Worm (Caenorhabditis elegans): ENCODE results near the gene Y37E11AL.1.

The Y37E11AL.1 gene

ce11 chrIV:3709200-3709599, at the start of gene Y37E11AL.1:
Y37E11AL.1 (plus strand) TSS chrIV:3709500.
- TF ChIP-seq egl-5 (tag; optimal IDR thresholded peaks at IDR 0.05) = no peak
- TF ChIP-seq ztf-11 (tag; optimal IDR thresholded peaks at IDR 0.05) = no peak
- no peak for TF ChIP-seq ceh-28 (tag; optimal IDR thresholded peaks at IDR 0.05)
- no peak for TF ChIP-seq elt-1 (tag; optimal IDR thresholded peaks at IDR 0.05)
- TF ChIP-seq lsy-12 (tag; optimal IDR thresholded peaks at IDR 0.05) = no peak
- TF ChIP-seq lin-39 (tag; optimal IDR thresholded peaks at IDR 0.05) = no peak
- no peak for TF ChIP-seq fos-1 (tag; optimal IDR thresholded peaks at IDR 0.05)
- TF ChIP-seq pqm-1 (tag; optimal IDR thresholded peaks at IDR 0.05) = no peak
- TF ChIP-seq elt-2 (tag; optimal IDR thresholded peaks at IDR 0.05) = no peak
- no peak for TF ChIP-seq nhr-23 (tag; optimal IDR thresholded peaks at IDR 0.05)
- TF ChIP-seq nfya-1 (tag; optimal IDR thresholded peaks at IDR 0.05; ENCODE audit: insufficient read depth) = no peak
- TF ChIP-seq ceh-16 (tag; optimal IDR thresholded peaks at IDR 0.05) = no peak
- no peak for TF ChIP-seq ceh-82 (tag; optimal IDR thresholded peaks at IDR 0.05)
- TF ChIP-seq nhr-11 (tag; optimal IDR thresholded peaks at IDR 0.05) = no peak
- TF ChIP-seq mdl-1 (tag; optimal IDR thresholded peaks at IDR 0.05) = no peak
- TF ChIP-seq nhr-28 (tag; optimal IDR thresholded peaks at IDR 0.05) = no peak
- TF ChIP-seq tbx-2 (tag; optimal IDR thresholded peaks at IDR 0.05) = no peak
- no peak for TF ChIP-seq nhr-237 (tag; optimal IDR thresholded peaks at IDR 0.05)

- no peak for TF ChIP-seq elt-1 (tag; optimal IDR thresholded peaks at IDR 0.05)
- no peak for TF ChIP-seq nhr-25 (tag; optimal IDR thresholded peaks at IDR 0.05)
- no peak for TF ChIP-seq ceh-82 (tag; optimal IDR thresholded peaks at IDR 0.05)
- TF ChIP-seq elt-2 (tag; optimal IDR thresholded peaks at IDR 0.05) = no peak
- no peak for TF ChIP-seq unc-62 (GFP tag; optimal IDR thresholded peaks at IDR 0.05)
- TF ChIP-seq ZK546.5 (tag; optimal IDR thresholded peaks at IDR 0.05) = no peak
- no peak for TF ChIP-seq nfya-1 (tag; optimal IDR thresholded peaks at IDR 0.05; ENCODE audit: insufficient read depth)
- TF ChIP-seq ama-1 (optimal IDR thresholded peaks at IDR 0.05) = no peak
- no peak for TF ChIP-seq eor-1 (tag; optimal IDR thresholded peaks at IDR 0.05)
- TF ChIP-seq ceh-16 (tag; optimal IDR thresholded peaks at IDR 0.05) = no peak
- no peak for TF ChIP-seq nhr-77 (tag; optimal IDR thresholded peaks at IDR 0.05)
- no peak for TF ChIP-seq nhr-11 (tag; optimal IDR thresholded peaks at IDR 0.05)
- TF ChIP-seq egl-27 (tag; optimal IDR thresholded peaks at IDR 0.05) = no peak
- TF ChIP-seq nhr-76 (tag; optimal IDR thresholded peaks at IDR 0.05) = no peak
- TF ChIP-seq nhr-43 (tag; optimal IDR thresholded peaks at IDR 0.05; ENCODE audit: poor library complexity, severe bottlenecking) = no peak
- TF ChIP-seq ceh-28 (tag; optimal IDR thresholded peaks at IDR 0.05) = no peak
- no peak for TF ChIP-seq ztf-11 (tag; optimal IDR thresholded peaks at IDR 0.05)
These were observed 49.3 kb upstream of the Y37E11AL.1 start for ce11 chrIV:3659951-3660350.

- no peak for TF ChIP-seq snpc-4 (tag; optimal IDR thresholded peaks at IDR 0.05)
- no peak for TF ChIP-seq unc-62 (GFP tag; optimal IDR thresholded peaks at IDR 0.05)
- no peak for TF ChIP-seq nhr-12 (tag; optimal IDR thresholded peaks at IDR 0.05)
- TF ChIP-seq nhr-28 (tag; optimal IDR thresholded peaks at IDR 0.05) = no peak
- TF ChIP-seq elt-1 (tag; optimal IDR thresholded peaks at IDR 0.05) = no peak
- no peak for TF ChIP-seq ztf-11 (tag; optimal IDR thresholded peaks at IDR 0.05)
- TF ChIP-seq nfya-1 (tag; optimal IDR thresholded peaks at IDR 0.05; ENCODE audit: insufficient read depth) = no peak
- no peak for TF ChIP-seq nhr-43 (tag; optimal IDR thresholded peaks at IDR 0.05; ENCODE audit: poor library complexity, severe bottlenecking)
- no peak for TF ChIP-seq nhr-23 (tag; optimal IDR thresholded peaks at IDR 0.05)
- TF ChIP-seq nhr-76 (tag; optimal IDR thresholded peaks at IDR 0.05) = no peak
These were observed 48.1 kb upstream of the Y37E11AL.1 start for ce11 chrIV:3661117-3661634.

ce11 chrIV:3662863-3663262, 46.4 kb upstream of the Y37E11AL.1 start:
- TF ChIP-seq mml-1 (tag; optimal IDR thresholded peaks at IDR 0.05) (no peak), ZK546.5 (tag; optimal IDR thresholded peaks at IDR 0.05) (no peak), jun-1 (tag; optimal IDR thresholded peaks at IDR 0.05) (no peak), R02D3.7 (tag; optimal IDR thresholded peaks at IDR 0.05) (no peak), aly-2 (tag; optimal IDR thresholded peaks at IDR 0.05) (no peak), pqm-1 (tag; optimal IDR thresholded peaks at IDR 0.05) (no peak), ztf-4 (tag; optimal IDR thresholded peaks at IDR 0.05) (no peak), egl-5 (tag; optimal IDR thresholded peaks at IDR 0.05) (no peak), nhr-67 (tag; optimal IDR thresholded peaks at IDR 0.05) (no peak), daf-12 (tag; optimal IDR thresholded peaks at IDR 0.05) (no peak), nhr-25 (tag; optimal IDR thresholded peaks at IDR 0.05) (no peak), ceh-82 (tag; optimal IDR thresholded peaks at IDR 0.05) (no peak), egl-27 (tag; optimal IDR thresholded peaks at IDR 0.05) (no peak), skn-1 (tag; optimal IDR thresholded peaks at IDR 0.05) (no peak), fkh-10 (GFP tag; optimal IDR thresholded peaks at IDR 0.05) (no peak), unc-62 (GFP tag; optimal IDR thresholded peaks at IDR 0.05) (no peak), elt-1 (tag; optimal IDR thresholded peaks at IDR 0.05) (no peak), elt-2 (tag; optimal IDR thresholded peaks at IDR 0.05) (no peak), nhr-12 (tag; optimal IDR thresholded peaks at IDR 0.05) (no peak), nhr-23 (tag; optimal IDR thresholded peaks at IDR 0.05) (no peak)

All from whole organism, L3 larva.